Worm (Caenorhabditis elegans) whole organism, L4/young adult: ENCODE data around the gene C27A7.6.

Experiments used
- dao-5 ChIP-seq: sonication (generic microtip); optimal IDR thresholded peaks from 2 replicates; lab custom pipeline; 2016; ENCODE audit warnings: missing genotype, missing genetic modification characterization, moderate library complexity, missing compliant biosample characterization
- him-1 ChIP-seq: sonication (generic microtip); optimal IDR thresholded peaks from 2 replicates; lab custom pipeline; 2016; ENCODE audit warnings: missing genotype, missing genetic modification reagents, missing genetic modification characterization, missing compliant biosample characterization

DNA sequence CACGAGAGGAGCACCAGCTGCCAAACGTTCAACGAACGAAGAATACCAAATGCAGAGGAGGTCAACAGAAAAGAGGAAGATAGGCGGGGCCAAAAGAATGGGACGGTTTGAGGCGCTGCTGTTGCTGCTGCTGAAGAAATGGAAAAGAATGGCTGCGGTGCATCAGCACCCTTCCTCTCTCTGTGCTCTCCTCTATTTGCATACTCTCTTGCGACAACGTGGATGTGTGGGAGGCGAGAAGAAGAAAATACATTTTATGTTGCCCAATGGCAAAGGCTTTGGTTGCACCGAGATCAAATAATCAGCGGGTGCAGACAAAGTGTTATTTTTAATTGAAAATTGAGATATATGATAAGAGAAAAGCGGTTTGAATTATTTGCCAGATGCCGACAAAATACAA, 27.8 kb upstream of the C27A7.6 start:
- TF ChIP-seq him-1 (tag; lab: Kevin White, UChicago): no peak
- TF ChIP-seq dao-5: no peak
